Fruit fly (Drosophila melanogaster) whole organism, larva: ENCODE measurements around the gene Ugt305A1.

Experiments
- noc ChIP-seq: fragments of 200-800 bp; sonication (Bioruptor generic); optimal IDR thresholded peaks from 3 replicates; lab custom pipeline; 2019; ENCODE audit warnings: missing biosample characterization, mild to moderate bottlenecking, missing genetic modification characterization, moderate library complexity

Ugt305A1 gene

dm6 chr3L:4047635-4048034, 11.9 kb upstream of the Ugt305A1 start, which contains the start of gene Dpy-30L2:
Gene Dpy-30L2 (minus strand): TSS chr3L:4047735.
- TF ChIP-seq noc (tag; lab: Kevin White, UChicago): no peak

DNA sequence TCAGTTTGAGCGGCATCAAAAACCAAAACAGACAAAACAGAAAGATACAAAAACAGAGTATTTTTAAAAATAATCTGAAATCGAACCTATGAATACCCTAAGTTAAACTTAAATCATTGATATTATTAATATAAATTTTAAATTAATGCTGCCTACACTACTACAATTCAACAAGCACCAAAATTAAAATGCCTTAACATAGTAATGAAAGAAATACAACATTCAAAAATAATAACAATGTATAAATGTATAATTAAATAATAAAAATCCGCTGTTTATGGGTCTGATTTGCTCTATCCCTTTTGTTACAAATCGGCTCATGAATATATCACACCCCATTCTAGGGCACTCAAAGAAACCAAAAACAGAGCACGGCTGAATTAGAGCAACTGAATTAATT, 10.5 kb upstream of the Ugt305A1 start:
- TF ChIP-seq noc (tag; lab: Kevin White, UChicago): no peak

DNA sequence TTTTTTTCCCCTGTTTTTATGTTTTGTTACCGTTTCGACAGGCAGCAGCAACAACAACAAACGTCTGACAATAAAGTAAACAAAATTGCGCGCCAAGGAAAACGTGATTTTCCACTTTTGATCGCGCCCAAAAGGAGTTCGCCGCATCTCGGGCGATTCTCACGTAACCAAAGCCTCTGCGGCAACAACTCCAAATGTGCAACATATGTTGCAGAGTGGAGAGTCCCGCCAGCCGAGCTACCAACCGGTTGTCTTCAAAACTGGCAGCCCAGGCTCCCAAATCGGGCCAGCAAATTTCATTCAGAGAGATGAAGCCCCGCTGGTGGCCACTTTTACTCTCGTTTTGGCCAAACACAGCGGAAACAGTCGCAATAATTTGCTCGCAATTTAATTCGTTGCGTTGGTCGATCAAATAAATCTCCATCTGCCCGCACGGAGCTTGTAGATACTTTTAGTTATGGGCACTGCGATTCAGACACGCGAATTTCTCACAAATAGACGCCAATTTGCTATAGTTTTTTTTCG, 4.1 kb upstream of the Ugt305A1 start:
- TF ChIP-seq noc (tag; lab: Kevin White, UChicago): no peak

DNA sequence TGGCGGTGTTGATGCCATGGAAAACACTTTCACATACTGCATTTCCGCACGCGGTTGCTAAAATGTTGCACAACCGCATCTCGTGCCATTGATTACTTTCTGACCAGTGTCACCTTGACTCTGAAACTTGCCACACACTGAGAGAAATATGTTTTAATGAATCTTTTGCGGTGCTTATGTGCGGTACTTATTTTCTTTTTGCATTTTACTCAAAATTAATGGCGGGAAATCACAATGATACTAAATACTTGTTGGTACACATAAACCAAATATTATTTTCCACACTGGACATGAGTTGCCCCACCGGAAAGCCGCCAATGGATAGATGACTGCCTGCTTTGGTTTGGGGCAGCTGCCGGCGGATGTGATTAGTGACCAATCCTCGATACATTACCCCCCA, 2.8 kb upstream of the Ugt305A1 start:
- TF ChIP-seq noc (tag; lab: Kevin White, UChicago): no peak

- TF ChIP-seq noc (tag; lab: Kevin White, UChicago): no peak
These were observed 2.4 kb downstream of the Ugt305A1 start, which contains the start of gene dib for dm6 chr3L:4061921-4062474. Gene dib (plus strand): TSS chr3L:4062292.

- TF ChIP-seq noc (tag; lab: Kevin White, UChicago): no peak
These were observed 8.8 kb downstream of the Ugt305A1 start for dm6 chr3L:4068368-4068767.

- TF ChIP-seq noc (tag; lab: Kevin White, UChicago): no peak
These were observed 9.5 kb downstream of the Ugt305A1 start, which contains the start of gene CG32259 for dm6 chr3L:4069069-4069468. Gene CG32259 (plus strand): TSS chr3L:4069369.

DNA sequence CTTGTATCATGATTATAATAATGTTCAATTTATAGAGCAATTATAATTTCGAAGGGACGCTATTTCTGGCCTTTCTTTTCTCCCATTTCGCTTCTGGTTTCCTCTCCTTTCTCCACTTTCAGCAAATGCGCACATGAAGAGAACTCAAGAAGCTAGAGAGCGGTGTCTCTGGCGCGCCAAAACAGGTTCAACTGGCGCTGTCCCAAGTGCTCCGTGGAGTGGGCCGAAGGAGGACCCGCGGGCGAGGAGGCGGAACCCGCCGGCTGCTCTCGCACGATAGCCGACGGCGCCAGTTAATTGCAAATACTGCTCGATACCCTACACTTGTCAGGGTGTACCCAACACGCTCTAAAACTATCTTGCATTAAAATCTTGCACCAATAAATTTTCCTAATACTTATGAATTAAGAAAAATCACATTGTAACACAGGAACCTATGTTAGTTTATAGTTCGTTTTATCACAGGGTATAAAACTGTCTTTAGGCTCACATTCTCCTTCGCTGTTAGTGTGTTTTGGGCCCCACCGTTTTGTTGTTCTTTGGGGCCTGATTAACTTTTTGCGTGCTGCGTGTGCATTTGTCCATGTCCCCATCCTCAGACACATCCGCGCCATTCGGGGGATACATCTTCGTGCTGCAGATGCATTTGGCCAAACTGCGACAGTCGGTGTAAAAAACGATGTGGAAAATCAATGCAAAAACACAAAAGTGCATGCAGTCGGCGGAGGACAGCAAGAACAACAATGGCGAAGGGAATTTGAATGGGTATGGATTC, 10.8 kb downstream of the Ugt305A1 start:
- peak; percentile 88 for TF ChIP-seq noc (tag; lab: Kevin White, UChicago)

DNA sequence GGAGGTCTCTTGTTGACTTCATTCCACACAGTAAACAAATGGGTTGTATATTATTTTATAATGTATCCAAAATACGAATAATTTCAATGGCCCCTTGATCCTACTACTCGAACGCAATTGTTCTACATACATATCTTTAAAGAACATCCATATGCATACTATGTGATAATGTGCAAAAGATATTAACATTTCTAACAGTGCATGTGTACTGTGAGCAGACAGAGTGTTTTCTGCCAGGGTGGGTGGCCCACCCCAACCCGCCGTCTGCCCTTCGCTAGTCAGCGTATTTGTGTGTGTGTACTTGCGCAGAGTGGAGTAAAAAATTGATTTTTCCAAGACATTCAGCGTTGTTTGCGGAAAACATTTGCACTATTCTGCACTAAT, 11.4 kb downstream of the Ugt305A1 start:
- TF ChIP-seq noc (tag; lab: Kevin White, UChicago): no peak

dm6 chr3L:4071561-4072049, 12.0 kb downstream of the Ugt305A1 start, which contains the start of gene wit:
Gene wit (minus strand): TSS chr3L:4071717.
- TF ChIP-seq noc (tag; lab: Kevin White, UChicago): peak; percentile 52

DNA sequence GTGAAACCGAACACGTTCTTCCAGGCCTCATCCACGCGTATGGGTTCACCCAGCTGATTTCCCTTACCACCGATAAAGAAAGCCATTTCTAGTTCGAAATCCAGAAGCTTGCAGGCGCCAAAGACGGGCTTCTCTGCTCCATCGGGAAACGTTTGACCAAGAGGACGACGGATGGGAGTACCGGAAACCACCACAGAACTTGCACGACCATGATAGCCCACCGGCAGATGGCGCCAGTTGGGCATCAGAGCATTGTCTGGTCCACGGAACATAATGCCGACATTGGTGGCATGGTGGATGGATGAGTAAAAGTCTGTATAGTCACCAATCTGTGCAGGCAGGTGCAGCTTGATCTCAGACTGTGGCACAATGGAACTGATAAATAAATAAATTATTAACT, 13.1 kb downstream of the Ugt305A1 start:
- TF ChIP-seq noc (tag; lab: Kevin White, UChicago): no peak

DNA sequence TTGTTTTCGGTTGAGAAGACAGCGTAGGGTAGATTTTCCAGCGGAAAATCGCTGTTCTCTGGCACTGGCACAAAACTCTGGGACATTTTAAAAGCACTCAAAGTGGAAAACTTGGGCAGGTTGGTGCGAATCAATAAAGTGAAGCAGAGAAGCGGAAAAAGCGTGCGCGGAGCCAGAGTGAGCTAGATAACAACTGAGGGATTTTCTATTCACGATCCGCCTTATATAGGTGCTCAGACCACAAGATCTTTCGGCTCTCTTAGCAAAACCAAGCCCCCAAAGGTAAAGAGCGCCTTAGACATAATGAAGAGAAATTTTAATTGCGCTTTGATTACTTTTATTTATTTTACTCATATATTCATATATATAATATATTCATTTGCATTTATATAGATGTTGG, 14.2 kb downstream of the Ugt305A1 start, which contains the start of gene Faa:
Faa (minus strand) TSS at position 200 of the 400 bp plus-strand sequence.
- no peak for TF ChIP-seq noc (tag; lab: Kevin White, UChicago)

- TF ChIP-seq noc (tag; lab: Kevin White, UChicago): no peak
These were observed 17.3 kb downstream of the Ugt305A1 start for dm6 chr3L:4076907-4077306.

DNA sequence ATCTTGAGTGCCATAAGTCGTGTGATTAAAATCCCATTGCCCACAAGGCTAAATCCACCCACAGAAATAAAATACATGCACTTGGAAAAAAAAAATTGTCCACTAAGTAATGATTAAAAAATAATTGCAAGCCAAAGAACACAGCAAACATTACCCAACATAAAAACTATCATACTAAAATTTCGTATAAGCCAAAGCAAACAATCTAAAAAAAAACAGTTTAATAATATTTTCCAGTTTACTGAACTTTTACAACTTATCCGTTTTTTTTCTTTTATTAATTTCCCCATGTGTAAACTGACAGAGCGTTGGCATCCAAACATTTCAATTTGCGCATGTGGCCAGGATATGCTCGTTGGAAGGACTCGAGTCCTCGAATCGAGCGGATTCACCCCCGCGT, 20.7 kb downstream of the Ugt305A1 start:
- TF ChIP-seq noc (tag; lab: Kevin White, UChicago): no peak

dm6 chr3L:4081243-4081642, 21.7 kb downstream of the Ugt305A1 start:
- no peak for TF ChIP-seq noc (tag; lab: Kevin White, UChicago)

- TF ChIP-seq noc (tag; lab: Kevin White, UChicago): no peak
These were observed 23.9 kb downstream of the Ugt305A1 start for dm6 chr3L:4083442-4083841.
